Worm (Caenorhabditis elegans) whole organism, midembryonic: Measurements from ENCODE around the gene F21D9.4.

ENCODE experiments used
- med-1 ChIP-seq: sonication (generic microtip); optimal IDR thresholded peaks from 2 replicates; lab custom pipeline; 2017; ENCODE audit warnings: missing genetic modification characterization, mild to moderate bottlenecking, missing compliant biosample characterization, antibody characterized with exemption, missing genetic modification reagents; ENCODE audit not compliant: insufficient read depth
- ref-1 ChIP-seq: fragments of 200-800 bp; sonication (Bioruptor generic); conservative IDR thresholded peaks from 2 replicates; pipeline ENCODE4 v1.3.6; 2022; ENCODE audit warnings: missing genetic modification reagents, missing genetic modification characterization, missing compliant biosample characterization
- ztf-23 ChIP-seq: fragments of 200-800 bp; sonication (Bioruptor generic); IDR thresholded peaks from 2 replicates; pipeline ENCODE4 v1.3.6; 2022; ENCODE audit warnings: missing genetic modification reagents, missing genetic modification characterization, missing compliant biosample characterization

DNA sequence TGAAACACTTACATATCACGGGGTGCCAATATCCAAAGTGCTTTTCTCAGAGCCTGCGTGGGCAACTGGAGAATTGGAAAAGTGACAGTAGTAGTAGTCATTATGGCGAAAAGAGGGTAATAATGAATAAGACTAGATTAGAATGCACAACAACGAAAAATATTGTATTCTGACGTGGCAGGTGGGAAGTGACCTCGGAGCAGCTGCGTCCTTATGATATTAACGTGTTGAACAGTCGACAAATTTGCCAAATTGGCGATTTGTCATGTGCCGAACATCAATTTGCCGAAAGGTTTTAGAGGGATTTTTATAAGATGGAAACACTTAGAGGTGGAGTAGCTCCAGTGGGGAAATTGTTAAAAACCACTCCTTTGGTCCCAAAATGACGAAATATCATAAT, 2.6 kb upstream of the F21D9.4 start, which contains the start of gene str-81:
- no peak for TF ChIP-seq med-1 (GFP tag; lab: Kevin White, UChicago)
- no peak for TF ChIP-seq ref-1 (GFP tag; lab: Robert Waterston, UW)
- TF ChIP-seq ztf-23 (GFP tag; lab: Robert Waterston, UW) = no peak
